Fruit fly (Drosophila melanogaster) whole organism, embryonic: Measurements from ENCODE around the gene CG14006.

Experiments used
- Adf1 ChIP-seq: fragments of 200-800 bp; sonication (Bioruptor generic); IDR thresholded peaks from 2 replicates; pipeline ENCODE4 v1.3.6; 2022; ENCODE audit warnings: missing biosample characterization, missing genetic modification characterization
- Aef1 ChIP-seq: fragments of 200-800 bp; sonication (Bioruptor generic); IDR thresholded peaks from 3 replicates; pipeline ENCODE4 v1.3.6; 2022; ENCODE audit warnings: missing biosample characterization, missing genetic modification characterization
- Bdp1 ChIP-seq: fragments of 200-800 bp; sonication (Bioruptor generic); optimal IDR thresholded peaks from 3 replicates; lab custom pipeline; 2016; ENCODE audit warnings: missing biosample characterization, missing genetic modification characterization
- C15 ChIP-seq: fragments of 200-800 bp; sonication (Bioruptor generic); IDR thresholded peaks from 3 replicates; pipeline ENCODE4 v1.3.6; 2022; ENCODE audit warnings: missing biosample characterization, missing genetic modification characterization
- CG11093 ChIP-seq: fragments of 200-800 bp; sonication (Bioruptor generic); IDR thresholded peaks from 3 replicates; pipeline ENCODE4 v1.3.6; 2022; ENCODE audit warnings: missing biosample characterization, missing genetic modification characterization
- CG11398 ChIP-seq: fragments of 200-800 bp; sonication (Bioruptor generic); optimal IDR thresholded peaks from 2 replicates; lab custom pipeline; 2016; ENCODE audit warnings: missing biosample characterization, missing genetic modification characterization
- CG11560 ChIP-seq: fragments of 200-800 bp; sonication (Bioruptor generic); IDR thresholded peaks from 3 replicates; pipeline ENCODE4 v1.3.6; 2022; ENCODE audit warnings: missing biosample characterization, missing genetic modification characterization
- CG12299 ChIP-seq: fragments of 200-800 bp; sonication (Bioruptor generic); optimal IDR thresholded peaks from 2 replicates; lab custom pipeline; 2018; ENCODE audit warnings: missing biosample characterization, mild to moderate bottlenecking, missing genetic modification characterization
- CG1233 ChIP-seq: fragments of 200-800 bp; sonication (Bioruptor generic); optimal IDR thresholded peaks from 4 replicates; lab custom pipeline; 2018; ENCODE audit warnings: missing biosample characterization, mild to moderate bottlenecking, missing genetic modification characterization
- CG13775 ChIP-seq: fragments of 200-800 bp; sonication (Bioruptor generic); optimal IDR thresholded peaks from 3 replicates; lab custom pipeline; 2017; ENCODE audit warnings: missing biosample characterization, mild to moderate bottlenecking, missing genetic modification characterization
- CG14860 ChIP-seq: fragments of 200-800 bp; sonication (Bioruptor generic); IDR thresholded peaks from 3 replicates; pipeline ENCODE4 v1.3.6; 2022; ENCODE audit warnings: missing biosample characterization, missing genetic modification characterization; ENCODE audit not compliant: partially characterized antibody
- CG3281 ChIP-seq: fragments of 200-800 bp; sonication (Bioruptor generic); optimal IDR thresholded peaks from 3 replicates; lab custom pipeline; 2017; ENCODE audit warnings: missing biosample characterization, mild to moderate bottlenecking, missing genetic modification characterization
- CG33557 ChIP-seq: fragments of 200-800 bp; sonication (Bioruptor generic); optimal IDR thresholded peaks from 2 replicates; lab custom pipeline; 2019; ENCODE audit warnings: missing biosample characterization, mild to moderate bottlenecking, missing genetic modification characterization, moderate library complexity
- CG7372 ChIP-seq: fragments of 200-800 bp; sonication (Bioruptor generic); IDR thresholded peaks from 2 replicates; pipeline ENCODE4 v1.3.6; 2022; ENCODE audit warnings: missing biosample characterization, missing genetic modification characterization
- CG7963 ChIP-seq: fragments of 200-800 bp; sonication (Bioruptor generic); IDR thresholded peaks from 3 replicates; pipeline ENCODE4 v1.3.6; 2022; ENCODE audit warnings: missing biosample characterization, missing genetic modification characterization; ENCODE audit not compliant: partially characterized antibody
- CG8290 ChIP-seq, 3 experiments: fragments of 200-800 bp; sonication (Bioruptor generic); optimal IDR thresholded peaks; 2 replicates each; lab custom pipeline; 2016 to 2019; ENCODE audit warnings: missing biosample characterization in 3 of 3, missing genetic modification characterization in 3 of 3, mild to moderate bottlenecking in 2 of 3, moderate library complexity in 1 of 3
- CG9817 ChIP-seq: fragments of 200-800 bp; sonication (Bioruptor generic); optimal IDR thresholded peaks from 2 replicates; lab custom pipeline; 2018; ENCODE audit warnings: missing biosample characterization, mild to moderate bottlenecking, missing genetic modification characterization, moderate library complexity
- CoRest ChIP-seq: fragments of 200-800 bp; sonication (Bioruptor generic); optimal IDR thresholded peaks from 3 replicates; lab custom pipeline; 2018; ENCODE audit warnings: missing biosample characterization, mild to moderate bottlenecking, missing genetic modification characterization, moderate library complexity
- D ChIP-seq, 2 experiments: fragments of 200-800 bp in 1 of 2; fragments of >200 bp in 1 of 2; sonication (Bioruptor generic) in 1 of 2; optimal IDR thresholded peaks; 2 replicates in 1 of 2; 3 replicates in 1 of 2; lab custom pipeline; 2017; ENCODE audit warnings: mild to moderate bottlenecking in 1 of 2, missing biosample characterization in 1 of 2, missing genetic modification characterization in 1 of 2, missing genetic modification reagents in 1 of 2
- Dbx ChIP-seq: fragments of 200-800 bp; sonication (Bioruptor generic); IDR thresholded peaks from 3 replicates; pipeline ENCODE4 v1.3.6; 2022; ENCODE audit warnings: missing biosample characterization, missing genetic modification characterization
- Dek ChIP-seq: fragments of 200-800 bp; sonication (Bioruptor generic); optimal IDR thresholded peaks from 3 replicates; lab custom pipeline; 2019; ENCODE audit warnings: missing biosample characterization, mild to moderate bottlenecking, missing genetic modification characterization, moderate library complexity
- Dll ChIP-seq: fragments of 200-800 bp; sonication (Bioruptor generic); IDR thresholded peaks from 4 replicates; pipeline ENCODE4 v1.3.6; 2022; ENCODE audit warnings: missing biosample characterization, missing genetic modification characterization; ENCODE audit not compliant: partially characterized antibody
- E2f2 ChIP-seq: fragments of 200-800 bp; sonication (Bioruptor generic); IDR thresholded peaks from 2 replicates; pipeline ENCODE4 v1.3.6; 2022; ENCODE audit warnings: missing biosample characterization, missing genetic modification characterization
- GATAe ChIP-seq: fragments of 200-800 bp; sonication (Bioruptor generic); conservative IDR thresholded peaks from 2 replicates; pipeline ENCODE4 v1.3.6; 2022; ENCODE audit warnings: missing biosample characterization, missing genetic modification characterization
- H15 ChIP-seq: fragments of 200-800 bp; sonication (Bioruptor generic); IDR thresholded peaks from 3 replicates; pipeline ENCODE4 v1.3.6; 2022; ENCODE audit warnings: missing biosample characterization, missing genetic modification characterization
- Hand ChIP-seq: fragments of 200-800 bp; sonication (Bioruptor generic); optimal IDR thresholded peaks from 2 replicates; lab custom pipeline; 2017; ENCODE audit warnings: mild to moderate bottlenecking, missing biosample characterization, missing genetic modification reagents, missing genetic modification characterization
- Hsf ChIP-seq: fragments of 200-800 bp; sonication (Bioruptor generic); optimal IDR thresholded peaks from 3 replicates; lab custom pipeline; 2016; ENCODE audit warnings: missing biosample characterization, missing genetic modification characterization
- MBD-R2 ChIP-seq: fragments of 200-800 bp; sonication (Bioruptor generic); IDR thresholded peaks from 2 replicates; pipeline ENCODE4 v1.3.6; 2022; ENCODE audit warnings: missing biosample characterization, missing genetic modification characterization
- MESR4 ChIP-seq: fragments of 200-800 bp; sonication (Bioruptor generic); optimal IDR thresholded peaks from 2 replicates; lab custom pipeline; 2018; ENCODE audit warnings: missing biosample characterization, mild to moderate bottlenecking, missing genetic modification characterization, moderate library complexity
- Med ChIP-seq: fragments of 200-800 bp; sonication (Bioruptor generic); peaks from one replicate; lab custom pipeline; 2016; ENCODE audit warnings: missing biosample characterization, missing genetic modification characterization, mild to moderate bottlenecking, inconsistent platforms, moderate library complexity
- Mes4 ChIP-seq: fragments of 200-800 bp; sonication (Bioruptor generic); optimal IDR thresholded peaks from 2 replicates; lab custom pipeline; 2016; ENCODE audit warnings: missing biosample characterization, missing genetic modification characterization
- NFAT ChIP-seq: fragments of 200-800 bp; sonication (Bioruptor generic); IDR thresholded peaks from 2 replicates; pipeline ENCODE4 v1.3.6; 2022; ENCODE audit warnings: missing biosample characterization, missing genetic modification characterization
- Scr ChIP-seq: fragments of 200-800 bp; sonication (Bioruptor generic); IDR thresholded peaks from 2 replicates; pipeline ENCODE4 v1.3.6; 2022; ENCODE audit warnings: missing biosample characterization, missing genetic modification characterization; ENCODE audit not compliant: partially characterized antibody
- ac ChIP-seq: fragments of 200-800 bp; sonication (Bioruptor generic); optimal IDR thresholded peaks from 3 replicates; lab custom pipeline; 2017; ENCODE audit warnings: missing biosample characterization, mild to moderate bottlenecking, missing genetic modification characterization
- aop ChIP-seq: fragments of 200-800 bp; sonication (Bioruptor generic); IDR thresholded peaks from 2 replicates; pipeline ENCODE4 v1.3.6; 2022; ENCODE audit warnings: missing biosample characterization, missing genetic modification characterization
- az2 ChIP-seq: fragments of 200-800 bp; sonication (Bioruptor generic); optimal IDR thresholded peaks from 3 replicates; lab custom pipeline; 2016; ENCODE audit warnings: missing biosample characterization, missing genetic modification characterization
- bcd ChIP-seq: fragments of 200-800 bp; sonication (Bioruptor generic); optimal IDR thresholded peaks from 2 replicates; lab custom pipeline; 2017; ENCODE audit warnings: missing biosample characterization, mild to moderate bottlenecking, missing genetic modification characterization
- cad ChIP-seq: fragments of >200 bp; optimal IDR thresholded peaks from 2 replicates; lab custom pipeline; 2017; ENCODE audit warnings: missing biosample characterization, missing genetic modification characterization
- corto ChIP-seq: fragments of 200-800 bp; sonication (Bioruptor generic); optimal IDR thresholded peaks from 2 replicates; lab custom pipeline; 2016; ENCODE audit warnings: missing biosample characterization, mild to moderate bottlenecking, missing genetic modification characterization, moderate library complexity
- crc ChIP-seq: fragments of 200-800 bp; sonication (Bioruptor generic); optimal IDR thresholded peaks from 2 replicates; lab custom pipeline; 2016; ENCODE audit warnings: missing biosample characterization, missing genetic modification characterization
- crol ChIP-seq: fragments of 200-800 bp; sonication (Bioruptor generic); IDR thresholded peaks from 2 replicates; pipeline ENCODE4 v1.3.6; 2022; ENCODE audit warnings: missing biosample characterization, missing genetic modification characterization
- dan ChIP-seq: fragments of 200-800 bp; sonication (Bioruptor generic); IDR thresholded peaks from 2 replicates; pipeline ENCODE4 v1.3.6; 2022; ENCODE audit warnings: missing biosample characterization, missing genetic modification characterization
- dimm ChIP-seq: fragments of 200-800 bp; sonication (Bioruptor generic); IDR thresholded peaks from 2 replicates; pipeline ENCODE4 v1.3.6; 2022; ENCODE audit warnings: missing biosample characterization, missing genetic modification characterization
- fd64A ChIP-seq: fragments of 200-800 bp; sonication (Bioruptor generic); optimal IDR thresholded peaks from 3 replicates; lab custom pipeline; 2018; ENCODE audit warnings: missing biosample characterization, mild to moderate bottlenecking, missing genetic modification characterization
- h ChIP-seq: fragments of >200 bp; optimal IDR thresholded peaks from 2 replicates; lab custom pipeline; 2017
- hbn ChIP-seq: fragments of 200-800 bp; sonication (Bioruptor generic); IDR thresholded peaks from 2 replicates; pipeline ENCODE4 v1.3.6; 2022; ENCODE audit warnings: missing biosample characterization, missing genetic modification characterization; ENCODE audit not compliant: partially characterized antibody
- nau ChIP-seq: fragments of 200-800 bp; sonication (Bioruptor generic); optimal IDR thresholded peaks from 3 replicates; lab custom pipeline; 2017; ENCODE audit warnings: missing biosample characterization, mild to moderate bottlenecking, missing genetic modification characterization, missing genetic modification reagents
- odd ChIP-seq: fragments of 200-800 bp; sonication (Bioruptor generic); optimal IDR thresholded peaks from 2 replicates; lab custom pipeline; 2017; ENCODE audit warnings: missing biosample characterization, mild to moderate bottlenecking, missing genetic modification characterization
- pros ChIP-seq: fragments of 200-800 bp; sonication (Bioruptor generic); optimal IDR thresholded peaks from 3 replicates; lab custom pipeline; 2019; ENCODE audit warnings: missing biosample characterization, mild to moderate bottlenecking, missing genetic modification characterization, moderate library complexity
- yki ChIP-seq: fragments of >200 bp; optimal IDR thresholded peaks from 3 replicates; lab custom pipeline; 2018
- zfh1 ChIP-seq: fragments of 200-800 bp; sonication (Bioruptor generic); IDR thresholded peaks from 3 replicates; pipeline ENCODE4 v1.3.6; 2022; ENCODE audit warnings: missing biosample characterization, missing genetic modification characterization

Gene CG14006

DNA sequence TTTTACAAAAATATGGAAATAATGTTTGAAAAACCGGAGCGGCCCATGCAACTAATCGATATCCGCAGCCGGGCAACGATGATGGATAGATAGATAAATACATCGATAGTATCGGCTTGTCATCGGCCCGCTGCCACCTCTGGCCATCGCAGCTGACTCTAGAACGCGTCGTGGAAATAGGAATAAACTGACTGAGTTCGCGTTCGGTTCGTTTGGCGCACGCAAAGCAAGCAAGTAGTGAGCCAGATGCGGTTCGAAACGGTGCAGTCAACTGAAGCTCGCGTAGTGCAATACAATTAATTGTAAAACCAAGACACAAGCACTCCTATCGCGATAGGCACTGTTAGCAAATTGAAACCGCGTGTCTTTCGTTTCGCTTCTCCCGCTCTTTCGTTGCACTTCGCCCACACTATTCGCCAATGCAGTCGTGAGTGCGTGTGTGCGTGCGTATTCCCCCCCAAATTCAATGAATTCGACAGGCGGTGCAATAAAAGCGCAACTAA is 4.0 kb downstream of the CG14006 start, which contains the start of gene CG11030 (continued):
- no peak for TF ChIP-seq CG13775 (GFP tag; lab: Kevin White, UChicago)
- no peak for TF ChIP-seq D (optimal IDR thresholded peaks at IDR 0.05; lab: Kevin White, UChicago)
- TF ChIP-seq D (GFP tag; optimal IDR thresholded peaks at IDR 0.05; lab: Kevin White, UChicago), result no peak
- no peak for TF ChIP-seq yki (lab: Kevin White, UChicago)
- TF ChIP-seq bcd (GFP tag; lab: Kevin White, UChicago), result peak; percentile 8
- TF ChIP-seq az2, result no peak
- TF ChIP-seq CG7963 (GFP tag; lab: Robert Waterston, UW), result peak; percentile 100
- no peak for TF ChIP-seq crol
- TF ChIP-seq Scr (GFP tag; lab: Robert Waterston, UW), result peak; percentile 99
- no peak for TF ChIP-seq CG12299
- no peak for TF ChIP-seq odd (GFP tag; lab: Kevin White, UChicago)
- TF ChIP-seq crc, result no peak
- TF ChIP-seq CG3281, result peak; percentile 3
- peak; percentile 22 for TF ChIP-seq Dek (tag; lab: Kevin White, UChicago)
- TF ChIP-seq CG1233 (GFP tag; lab: Kevin White, UChicago), result no peak
- TF ChIP-seq MBD-R2 (GFP tag; lab: Robert Waterston, UW), result peak; percentile 86
- peak; percentile 19 for TF ChIP-seq fd64A (GFP tag; lab: Kevin White, UChicago)
- TF ChIP-seq Aef1 (GFP tag; lab: Robert Waterston, UW), result 0 out of 3 replicates have a peak, but pooled peaks have one; percentile 22
- no peak for TF ChIP-seq dimm (GFP tag; lab: Robert Waterston, UW)
- no peak for TF ChIP-seq Mes4
- no peak; the same call in 2 of the 3 replicates for TF ChIP-seq zfh1 (GFP tag; lab: Robert Waterston, UW)
- no peak for TF ChIP-seq CG7372 (GFP tag; lab: Robert Waterston, UW)
- no peak for TF ChIP-seq CG11093 (GFP tag; lab: Robert Waterston, UW)
- TF ChIP-seq MESR4 (GFP tag; lab: Kevin White, UChicago), result peak; percentile 75
- no peak for TF ChIP-seq Hand (GFP tag; lab: Kevin White, UChicago)
- no peak for TF ChIP-seq CG33557 (GFP tag; lab: Kevin White, UChicago)
- TF ChIP-seq C15 (GFP tag; lab: Robert Waterston, UW), result no peak
- no peak for TF ChIP-seq nau (GFP tag; lab: Kevin White, UChicago)
- no peak for TF ChIP-seq CoRest (tag; lab: Kevin White, UChicago)
- TF ChIP-seq GATAe, result no peak
- TF ChIP-seq CG11398 (GFP tag; lab: Kevin White, UChicago), result no peak
- TF ChIP-seq E2f2 (GFP tag; lab: Robert Waterston, UW), result peak; percentile 81
- TF ChIP-seq hbn, result peak; percentile 98
- no peak for TF ChIP-seq dan (GFP tag; lab: Robert Waterston, UW)
- TF ChIP-seq CG8290 (GFP tag; optimal IDR thresholded peaks at IDR 0.05; lab: Kevin White, UChicago), result no peak
- TF ChIP-seq CG8290 (tag; optimal IDR thresholded peaks at IDR 0.05; lab: Kevin White, UChicago), result no peak
- no peak for TF ChIP-seq H15
- TF ChIP-seq Adf1 (GFP tag; lab: Robert Waterston, UW), result peak; percentile 10; the same call in 1 of the 2 replicates
- TF ChIP-seq Dll (GFP tag; lab: Robert Waterston, UW), result peak; percentile 98
- no peak for TF ChIP-seq Hsf
- TF ChIP-seq Bdp1, result no peak
- no peak for TF ChIP-seq corto (GFP tag; lab: Kevin White, UChicago)
- peak; percentile 99 for TF ChIP-seq CG14860 (GFP tag; lab: Robert Waterston, UW)
- TF ChIP-seq ac, result no peak
- TF ChIP-seq pros, result no peak
- TF ChIP-seq h (lab: Kevin White, UChicago), result no peak
- TF ChIP-seq NFAT (GFP tag; lab: Robert Waterston, UW), result peak; percentile 65; the same call in 1 of the 2 replicates
- no peak for TF ChIP-seq cad (GFP tag; lab: Kevin White, UChicago)
- peak; percentile 79 for TF ChIP-seq Med
- TF ChIP-seq CG11560 (tag; lab: Robert Waterston, UW), result no peak
- no peak for TF ChIP-seq CG9817 (tag; lab: Kevin White, UChicago)
- peak; percentile 67; the same call in 2 of the 3 replicates for TF ChIP-seq Dbx
- TF ChIP-seq aop (GFP tag; lab: Robert Waterston, UW), result no peak
